Worm (Caenorhabditis elegans) whole organism, L2 larva: ENCODE results near the gene nhr-61.

Experiments
- C34F6.9 ChIP-seq: fragments of 150-350 bp; optimal IDR thresholded peaks from 2 replicates; lab custom pipeline; 2014; ENCODE audit warnings: missing biosample characterization, missing genetic modification characterization
- F13H6.1 ChIP-seq: sonication (generic microtip); optimal IDR thresholded peaks from 2 replicates; lab custom pipeline; 2016; ENCODE audit warnings: missing genetic modification characterization, missing compliant biosample characterization
- R02D3.7 ChIP-seq: fragments of 150-350 bp; optimal IDR thresholded peaks from 2 replicates; lab custom pipeline; 2014; ENCODE audit warnings: missing biosample characterization, missing genetic modification characterization
- Y55F3AM.14 ChIP-seq: fragments of 200-800 bp; sonication (Bioruptor generic); optimal IDR thresholded peaks from 2 replicates; lab custom pipeline; 2018; ENCODE audit warnings: mild to moderate bottlenecking, missing genetic modification characterization, missing compliant biosample characterization
- alr-1 ChIP-seq: fragments of 150-350 bp; optimal IDR thresholded peaks from 2 replicates; lab custom pipeline; 2014; ENCODE audit warnings: missing biosample characterization, missing genetic modification characterization
- blmp-1 ChIP-seq: sonication (generic microtip); optimal IDR thresholded peaks from 2 replicates; lab custom pipeline; 2017; ENCODE audit warnings: missing genetic modification characterization, mild to moderate bottlenecking, missing compliant biosample characterization, antibody characterized with exemption, moderate library complexity; ENCODE audit not compliant: insufficient read depth
- ceh-16 ChIP-seq: fragments of 150-350 bp; optimal IDR thresholded peaks from 2 replicates; lab custom pipeline; 2014; ENCODE audit warnings: missing biosample characterization, missing genetic modification characterization
- crh-2 ChIP-seq: sonication (generic microtip); optimal IDR thresholded peaks from 2 replicates; lab custom pipeline; 2017; ENCODE audit warnings: missing biosample characterization, missing genetic modification characterization
- dmd-4 ChIP-seq: sonication (generic microtip); optimal IDR thresholded peaks from 2 replicates; lab custom pipeline; 2017; ENCODE audit warnings: missing biosample characterization, missing genetic modification characterization
- elt-1 ChIP-seq: fragments of 150-350 bp; optimal IDR thresholded peaks from 2 replicates; lab custom pipeline; 2014; ENCODE audit warnings: missing biosample characterization, missing genetic modification characterization
- gmeb-1 ChIP-seq: fragments of 150-350 bp; optimal IDR thresholded peaks from 2 replicates; lab custom pipeline; 2014; ENCODE audit warnings: missing biosample characterization, missing genetic modification characterization
- lin-11 ChIP-seq: fragments of 150-350 bp; sonication (generic microtip); optimal IDR thresholded peaks from 2 replicates; lab custom pipeline; 2014; ENCODE audit warnings: missing biosample characterization, missing genetic modification characterization, inconsistent platforms, mixed read lengths
- lin-13 ChIP-seq: fragments of 150-350 bp; optimal IDR thresholded peaks from 2 replicates; lab custom pipeline; 2014; ENCODE audit warnings: missing biosample characterization, missing genetic modification reagents, missing genetic modification characterization
- lsy-2 ChIP-seq, 2 experiments: fragments of 150-350 bp in 1 of 2; sonication (generic microtip) in 1 of 2; optimal IDR thresholded peaks; 2 replicates each; lab custom pipeline; 2014 to 2017; ENCODE audit warnings: missing biosample characterization in 2 of 2, missing genetic modification characterization in 2 of 2
- mab-5 ChIP-seq: fragments of 150-350 bp; optimal IDR thresholded peaks from 2 replicates; lab custom pipeline; 2014; ENCODE audit warnings: missing biosample characterization, missing genetic modification characterization
- mdl-1 ChIP-seq, 2 experiments: fragments of 150-350 bp in 1 of 2; sonication (generic microtip) in 1 of 2; optimal IDR thresholded peaks; 2 replicates each; lab custom pipeline; 2017; ENCODE audit warnings: missing biosample characterization in 2 of 2, missing genetic modification characterization in 2 of 2
- nhr-12 ChIP-seq: fragments of 150-350 bp; optimal IDR thresholded peaks from 2 replicates; lab custom pipeline; 2014; ENCODE audit warnings: missing biosample characterization, missing genetic modification characterization
- nhr-21 ChIP-seq: fragments of 150-350 bp; optimal IDR thresholded peaks from 2 replicates; lab custom pipeline; 2014; ENCODE audit warnings: missing biosample characterization, missing genetic modification characterization
- nhr-23 ChIP-seq: fragments of 150-350 bp; optimal IDR thresholded peaks from 2 replicates; lab custom pipeline; 2014; ENCODE audit warnings: missing biosample characterization, missing genetic modification reagents, missing genetic modification characterization
- nhr-237 ChIP-seq: fragments of 150-350 bp; optimal IDR thresholded peaks from 2 replicates; lab custom pipeline; 2014; ENCODE audit warnings: missing biosample characterization, missing genetic modification characterization
- nhr-25 ChIP-seq: fragments of 150-350 bp; sonication (generic microtip); optimal IDR thresholded peaks from 3 replicates; lab custom pipeline; 2014; ENCODE audit warnings: missing biosample characterization, missing genetic modification characterization
- peb-1 ChIP-seq: fragments of 150-350 bp; optimal IDR thresholded peaks from 2 replicates; lab custom pipeline; 2014; ENCODE audit warnings: missing biosample characterization, missing genetic modification characterization
- sem-4 ChIP-seq: fragments of 150-350 bp; optimal IDR thresholded peaks from 2 replicates; lab custom pipeline; 2014; ENCODE audit warnings: missing biosample characterization, missing genetic modification reagents, missing genetic modification characterization
- sma-3 ChIP-seq: sonication (generic microtip); optimal IDR thresholded peaks from 2 replicates; lab custom pipeline; 2016; ENCODE audit warnings: missing genetic modification reagents, missing genetic modification characterization, missing compliant biosample characterization
- sma-9 ChIP-seq, 2 experiments: fragments of 150-350 bp in 1 of 2; sonication (generic microtip) in 1 of 2; optimal IDR thresholded peaks; 2 replicates each; lab custom pipeline; 2014 to 2016; ENCODE audit warnings: missing genetic modification characterization in 2 of 2, mild to moderate bottlenecking in 1 of 2, missing biosample characterization in 1 of 2, missing compliant biosample characterization in 1 of 2, missing genetic modification reagents in 1 of 2, moderate library complexity in 1 of 2
- snpc-4 ChIP-seq: fragments of 150-350 bp; optimal IDR thresholded peaks from 2 replicates; lab custom pipeline; 2014; ENCODE audit warnings: missing biosample characterization, missing genetic modification characterization
- unc-39 ChIP-seq: fragments of 150-350 bp; optimal IDR thresholded peaks from 2 replicates; lab custom pipeline; 2014; ENCODE audit warnings: missing biosample characterization, missing genetic modification characterization
- unc-55 ChIP-seq: fragments of 150-350 bp; sonication (generic microtip); optimal IDR thresholded peaks from 3 replicates; lab custom pipeline; 2014; ENCODE audit warnings: missing biosample characterization, missing genetic modification reagents, missing genetic modification characterization
- unc-62 ChIP-seq: fragments of 150-350 bp; optimal IDR thresholded peaks from 2 replicates; lab custom pipeline; 2014; ENCODE audit warnings: missing biosample characterization, missing genetic modification reagents, missing genetic modification characterization
- zag-1 ChIP-seq: fragments of 150-350 bp; optimal IDR thresholded peaks from 2 replicates; lab custom pipeline; 2014; ENCODE audit warnings: missing biosample characterization, missing genetic modification characterization
- ztf-1 ChIP-seq: fragments of 200-800 bp; sonication (Bioruptor generic); conservative IDR thresholded peaks from 2 replicates; pipeline ENCODE4 v1.3.6; 2022; ENCODE audit warnings: missing genetic modification characterization, missing compliant biosample characterization
- ztf-11 ChIP-seq: sonication (generic microtip); optimal IDR thresholded peaks from 2 replicates; lab custom pipeline; 2017; ENCODE audit warnings: missing biosample characterization, missing genetic modification characterization

The nhr-61 gene

ce11 chrII:14818376-14818775 lies at the start of gene nhr-61:
Gene nhr-61, minus strand, starts transcription at chrII:14818543.
- peak; percentile 54 for TF ChIP-seq elt-1 (tag; lab: Kevin White, UChicago)
- no peak for TF ChIP-seq snpc-4 (tag; lab: Kevin White, UChicago)

ce11 chrII:14867530-14867929 lies 49.2 kb upstream of the nhr-61 start:
- TF ChIP-seq ztf-11 (tag; lab: Kevin White, UChicago): no peak
- no peak for TF ChIP-seq R02D3.7 (tag; lab: Kevin White, UChicago)
- no peak for TF ChIP-seq ceh-16 (tag; lab: Kevin White, UChicago)
- no peak for TF ChIP-seq nhr-23 (tag; lab: Kevin White, UChicago)
- TF ChIP-seq unc-39 (tag; lab: Kevin White, UChicago): no peak
- no peak for TF ChIP-seq lin-11 (tag; lab: Kevin White, UChicago)
- no peak for TF ChIP-seq mdl-1 (tag; optimal IDR thresholded peaks at IDR 0.05; lab: Kevin White, UChicago)
- TF ChIP-seq blmp-1: no peak
- no peak for TF ChIP-seq peb-1 (tag; lab: Kevin White, UChicago)
- no peak for TF ChIP-seq nhr-12 (tag; lab: Kevin White, UChicago)
- TF ChIP-seq lin-13 (GFP tag; lab: Kevin White, UChicago): no peak

ce11 chrII:14866668-14867067 lies 48.3 kb upstream of the nhr-61 start, which contains the start of gene gpx-2:
Gene gpx-2, plus strand, starts transcription at chrII:14866766.
- TF ChIP-seq crh-2 (tag; lab: Kevin White, UChicago) (peak; percentile 37), nhr-21 (tag; lab: Kevin White, UChicago) (no peak)

ce11 chrII:14866156-14866555 lies 47.8 kb upstream of the nhr-61 start:
- TF ChIP-seq dmd-4 (tag; lab: Kevin White, UChicago) (no peak), sma-3 (GFP tag; lab: Kevin White, UChicago) (no peak), C34F6.9 (tag; lab: Kevin White, UChicago) (no peak), mdl-1 (tag; optimal IDR thresholded peaks at IDR 0.05; lab: Kevin White, UChicago) (no peak), nhr-23 (tag; lab: Kevin White, UChicago) (no peak), nhr-21 (tag; lab: Kevin White, UChicago) (no peak), unc-55 (GFP tag; lab: Kevin White, UChicago) (no peak), nhr-237 (tag; lab: Kevin White, UChicago) (no peak), nhr-25 (no peak), zag-1 (no peak), sma-9 (GFP tag; optimal IDR thresholded peaks at IDR 0.05; lab: Kevin White, UChicago) (no peak), sma-9 (tag; optimal IDR thresholded peaks at IDR 0.05; lab: Kevin White, UChicago) (no peak)

ce11 chrII:14856922-14857321 lies 38.6 kb upstream of the nhr-61 start, which contains the start of gene rbm-28:
Gene rbm-28, plus strand, starts transcription at chrII:14857259.
- TF ChIP-seq sem-4 (tag; lab: Kevin White, UChicago) (no peak), F13H6.1 (tag; lab: Kevin White, UChicago) (no peak), lsy-2 (tag; optimal IDR thresholded peaks at IDR 0.05; lab: Kevin White, UChicago) (peak in 1 of 2 experiments; percentile 55), sma-3 (GFP tag; lab: Kevin White, UChicago) (peak; percentile 19), peb-1 (tag; lab: Kevin White, UChicago) (no peak), ztf-1 (no peak), alr-1 (tag; lab: Kevin White, UChicago) (no peak), mdl-1 (tag; optimal IDR thresholded peaks at IDR 0.05; lab: Kevin White, UChicago) (no peak), gmeb-1 (tag; lab: Kevin White, UChicago) (peak; percentile 85), dmd-4 (tag; lab: Kevin White, UChicago) (no peak), blmp-1 (no peak), C34F6.9 (tag; lab: Kevin White, UChicago) (peak; percentile 31), mab-5 (tag; lab: Kevin White, UChicago) (no peak), Y55F3AM.14 (GFP tag; lab: Kevin White, UChicago) (no peak), unc-62 (GFP tag; lab: Kevin White, UChicago) (no peak)
